Worm (Caenorhabditis elegans): ENCODE results near the gene C55A6.12.

DNA sequence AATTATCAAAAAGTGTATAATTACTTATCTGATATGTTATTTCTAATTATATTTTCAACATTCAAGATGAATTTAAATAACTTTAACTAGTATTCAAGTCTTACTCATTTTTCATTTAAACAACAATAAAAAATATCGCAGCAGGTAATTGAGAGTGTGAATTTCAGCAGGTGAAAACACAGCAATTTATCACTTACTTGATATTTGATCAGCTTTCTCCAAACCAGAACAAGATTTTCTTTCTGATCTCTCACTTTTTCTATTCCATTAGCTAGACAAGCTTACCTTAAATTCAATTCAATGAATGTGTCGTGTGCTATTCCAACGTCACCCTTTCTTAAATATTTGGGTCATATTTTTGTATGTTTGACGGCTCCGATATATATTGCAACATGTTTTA lies 17.4 kb downstream of the C55A6.12 start, which contains the start of gene srh-1:
- no peak for TF ChIP-seq lin-14 (GFP tag; optimal IDR thresholded peaks at IDR 0.05)
- no peak for TF ChIP-seq dpl-1 (GFP tag; optimal IDR thresholded peaks at IDR 0.05)
- no peak for TF ChIP-seq nhr-11 (tag; optimal IDR thresholded peaks at IDR 0.05)
- TF ChIP-seq lsy-2 (tag; optimal IDR thresholded peaks at IDR 0.05): no peak
- TF ChIP-seq mef-2 (tag; optimal IDR thresholded peaks at IDR 0.05): no peak
- no peak for TF ChIP-seq ama-1 (optimal IDR thresholded peaks at IDR 0.05)
- TF ChIP-seq skn-1 (tag; optimal IDR thresholded peaks at IDR 0.05): no peak
- TF ChIP-seq sptf-1 (tag; optimal IDR thresholded peaks at IDR 0.05): no peak
- no peak for TF ChIP-seq nhr-47 (tag; optimal IDR thresholded peaks at IDR 0.05)
- no peak for TF ChIP-seq ceh-63 (GFP tag; optimal IDR thresholded peaks at IDR 0.05)
- TF ChIP-seq fkh-10 (GFP tag; optimal IDR thresholded peaks at IDR 0.05): no peak
- TF ChIP-seq unc-62 (GFP tag; optimal IDR thresholded peaks at IDR 0.05): no peak
- TF ChIP-seq mab-9 (GFP tag; IDR thresholded peaks at IDR 0.05): no peak
